Worm (Caenorhabditis elegans) whole organism, L1 larva: ENCODE results near the gene srt-36.
A peak's percentile ranks its signal among the peaks of the same experiment; 100 is the strongest.
"Not testable (repeated sequence)": the region's sequence is repeated elsewhere in the genome, so short reads cannot be mapped to it uniquely, and the experiment has no call there.

Experiments
- F16B12.6 ChIP-seq: fragments of 150-350 bp; optimal IDR thresholded peaks from 2 replicates; lab custom pipeline; 2014; ENCODE audit warnings: missing biosample characterization, missing genetic modification characterization
- aha-1 ChIP-seq: fragments of 150-350 bp; optimal IDR thresholded peaks from 2 replicates; lab custom pipeline; 2014; ENCODE audit warnings: missing biosample characterization, missing genetic modification characterization
- alr-1 ChIP-seq: fragments of 200-800 bp; sonication (Bioruptor generic); optimal IDR thresholded peaks from 2 replicates; lab custom pipeline; 2018; ENCODE audit warnings: borderline replicate concordance, mild to moderate bottlenecking, missing genetic modification characterization, missing compliant biosample characterization
- ceh-8 ChIP-seq: fragments of 200-800 bp; sonication (Bioruptor generic); optimal IDR thresholded peaks from 2 replicates; lab custom pipeline; 2018; ENCODE audit warnings: mild to moderate bottlenecking, missing genetic modification characterization, moderate library complexity, missing compliant biosample characterization
- ceh-88 ChIP-seq: fragments of 200-800 bp; sonication (Bioruptor generic); IDR thresholded peaks from 2 replicates; pipeline ENCODE4 v1.3.6; 2022; ENCODE audit warnings: missing genetic modification characterization, missing compliant biosample characterization
- dsc-1 ChIP-seq: sonication (generic microtip); optimal IDR thresholded peaks from 2 replicates; lab custom pipeline; 2016; ENCODE audit warnings: mild to moderate bottlenecking, missing genetic modification characterization, missing compliant biosample characterization
- efl-1 ChIP-seq, 4 experiments: fragments of 150-350 bp; optimal IDR thresholded peaks in 3 of 4; peaks in 1 of 4; 1 replicate in 1 of 4; 2 replicates in 3 of 4; lab custom pipeline; 2014; ENCODE audit warnings: missing biosample characterization in 2 of 4, missing genetic modification characterization in 2 of 4, missing genetic modification reagents in 2 of 4
- efl-3 ChIP-seq: fragments of 200-800 bp; sonication (Bioruptor generic); optimal IDR thresholded peaks from 2 replicates; lab custom pipeline; 2018; ENCODE audit warnings: mild to moderate bottlenecking, missing genetic modification characterization, missing compliant biosample characterization
- egl-27 ChIP-seq, 2 experiments: fragments of 150-350 bp in 1 of 2; sonication (generic microtip); optimal IDR thresholded peaks; 3 replicates each; lab custom pipeline; 2017 to 2018; ENCODE audit warnings: missing biosample characterization in 2 of 2, missing genetic modification characterization in 2 of 2, missing genetic modification reagents in 2 of 2
- fkh-10 ChIP-seq: sonication (generic microtip); optimal IDR thresholded peaks from 2 replicates; lab custom pipeline; 2017; ENCODE audit warnings: missing biosample characterization, missing genetic modification reagents, missing genetic modification characterization
- hlh-17 ChIP-seq: fragments of 200-800 bp; sonication (Bioruptor generic); optimal IDR thresholded peaks from 2 replicates; lab custom pipeline; 2018; ENCODE audit warnings: missing genetic modification characterization, mild to moderate bottlenecking, missing compliant biosample characterization, moderate library complexity, borderline replicate concordance
- hlh-4 ChIP-seq: sonication (generic microtip); optimal IDR thresholded peaks from 2 replicates; lab custom pipeline; 2016; ENCODE audit warnings: mild to moderate bottlenecking, missing genetic modification characterization, missing compliant biosample characterization
- hpl-2 ChIP-seq: fragments of 150-350 bp; optimal IDR thresholded peaks from 2 replicates; lab custom pipeline; 2014; ENCODE audit warnings: missing biosample characterization, missing genetic modification reagents, missing genetic modification characterization
- lin-14 ChIP-seq: fragments of 200-800 bp; sonication (Bioruptor generic); optimal IDR thresholded peaks from 2 replicates; lab custom pipeline; 2018; ENCODE audit warnings: mild to moderate bottlenecking, missing genetic modification characterization, moderate library complexity, missing compliant biosample characterization
- lin-15B ChIP-seq: fragments of 150-350 bp; sonication (generic microtip); optimal IDR thresholded peaks from 3 replicates; lab custom pipeline; 2014; ENCODE audit warnings: missing biosample characterization, missing genetic modification characterization
- mab-9 ChIP-seq: fragments of 200-800 bp; sonication (Bioruptor generic); IDR thresholded peaks from 2 replicates; pipeline ENCODE4 v1.3.6; 2022; ENCODE audit warnings: missing genetic modification reagents, missing genetic modification characterization, missing compliant biosample characterization
- mdl-1 ChIP-seq, 2 experiments: fragments of 150-350 bp; optimal IDR thresholded peaks; 2 replicates each; lab custom pipeline; 2014 to 2017; ENCODE audit warnings: missing biosample characterization in 2 of 2, missing genetic modification characterization in 2 of 2, inconsistent platforms in 1 of 2
- nhr-20 ChIP-seq: sonication (generic microtip); optimal IDR thresholded peaks from 2 replicates; lab custom pipeline; 2016; ENCODE audit warnings: mild to moderate bottlenecking, missing genetic modification characterization, missing compliant biosample characterization
- nhr-28 ChIP-seq: fragments of 150-350 bp; optimal IDR thresholded peaks from 2 replicates; lab custom pipeline; 2014; ENCODE audit warnings: missing biosample characterization, missing genetic modification characterization
- nhr-71 ChIP-seq: sonication (generic microtip); optimal IDR thresholded peaks from 2 replicates; lab custom pipeline; 2016; ENCODE audit warnings: mild to moderate bottlenecking, missing genetic modification characterization, moderate library complexity, missing compliant biosample characterization
- nhr-85 ChIP-seq: sonication (generic microtip); peaks from one replicate; lab custom pipeline; 2016; ENCODE audit warnings: missing genetic modification characterization, inconsistent platforms, missing compliant biosample characterization
- pag-3 ChIP-seq: sonication (generic microtip); optimal IDR thresholded peaks from 2 replicates; lab custom pipeline; 2017; ENCODE audit warnings: missing genetic modification characterization, mild to moderate bottlenecking, missing compliant biosample characterization, antibody characterized with exemption, borderline replicate concordance; ENCODE audit not compliant: insufficient read depth
- pqm-1 ChIP-seq: sonication (generic microtip); optimal IDR thresholded peaks from 3 replicates; lab custom pipeline; 2017; ENCODE audit warnings: missing biosample characterization, missing genetic modification characterization
- rnt-1 ChIP-seq: sonication (generic microtip); optimal IDR thresholded peaks from 2 replicates; lab custom pipeline; 2016; ENCODE audit warnings: mild to moderate bottlenecking, missing genetic modification characterization, moderate library complexity, missing compliant biosample characterization
- skn-1 ChIP-seq: fragments of 150-350 bp; optimal IDR thresholded peaks from 2 replicates; lab custom pipeline; 2014; ENCODE audit warnings: missing biosample characterization, missing genetic modification characterization
- snpc-4 ChIP-seq: fragments of 150-350 bp; optimal IDR thresholded peaks from 2 replicates; lab custom pipeline; 2014; ENCODE audit warnings: missing biosample characterization, missing genetic modification characterization
- snu-23 ChIP-seq: sonication (generic microtip); optimal IDR thresholded peaks from 2 replicates; lab custom pipeline; 2016; ENCODE audit warnings: missing genetic modification characterization, missing compliant biosample characterization
- sox-4 ChIP-seq: sonication (generic microtip); optimal IDR thresholded peaks from 2 replicates; lab custom pipeline; 2016; ENCODE audit warnings: missing genetic modification characterization, missing compliant biosample characterization
- swsn-7 ChIP-seq: sonication (generic microtip); optimal IDR thresholded peaks from 2 replicates; lab custom pipeline; 2016; ENCODE audit warnings: missing genetic modification characterization, missing compliant biosample characterization
- unc-30 ChIP-seq: sonication (generic microtip); optimal IDR thresholded peaks from 2 replicates; lab custom pipeline; 2017; ENCODE audit warnings: missing biosample characterization, missing genetic modification characterization
- unc-98 ChIP-seq: fragments of 200-800 bp; sonication (Bioruptor generic); IDR thresholded peaks from 2 replicates; pipeline ENCODE4 v1.3.6; 2022; ENCODE audit warnings: missing genetic modification characterization, missing compliant biosample characterization
- ztf-11 ChIP-seq, 2 experiments: sonication (generic microtip); optimal IDR thresholded peaks; 2 replicates each; lab custom pipeline; 2016 to 2017; ENCODE audit warnings: missing genetic modification characterization in 2 of 2, missing biosample characterization in 1 of 2, missing compliant biosample characterization in 1 of 2
- ztf-4 ChIP-seq: fragments of 150-350 bp; optimal IDR thresholded peaks from 2 replicates; lab custom pipeline; 2014; ENCODE audit warnings: missing biosample characterization, missing genetic modification characterization

Gene srt-36

ce11 chrV:4273372-4273771 is 5.3 kb upstream of the srt-36 start:
- TF ChIP-seq egl-27 (tag; optimal IDR thresholded peaks at IDR 0.05; lab: Kevin White, UChicago) (no peak), snu-23 (no peak), mdl-1 (tag; optimal IDR thresholded peaks at IDR 0.05; lab: Kevin White, UChicago) (no peak), lin-14 (GFP tag; lab: Kevin White, UChicago) (no peak), hlh-17 (GFP tag; lab: Kevin White, UChicago) (no peak), sox-4 (tag; lab: Kevin White, UChicago) (no peak), nhr-71 (tag; lab: Kevin White, UChicago) (no peak), ztf-11 (tag; optimal IDR thresholded peaks at IDR 0.05; lab: Kevin White, UChicago) (no peak), ceh-88 (no peak), pqm-1 (tag; lab: Kevin White, UChicago) (no peak)

DNA sequence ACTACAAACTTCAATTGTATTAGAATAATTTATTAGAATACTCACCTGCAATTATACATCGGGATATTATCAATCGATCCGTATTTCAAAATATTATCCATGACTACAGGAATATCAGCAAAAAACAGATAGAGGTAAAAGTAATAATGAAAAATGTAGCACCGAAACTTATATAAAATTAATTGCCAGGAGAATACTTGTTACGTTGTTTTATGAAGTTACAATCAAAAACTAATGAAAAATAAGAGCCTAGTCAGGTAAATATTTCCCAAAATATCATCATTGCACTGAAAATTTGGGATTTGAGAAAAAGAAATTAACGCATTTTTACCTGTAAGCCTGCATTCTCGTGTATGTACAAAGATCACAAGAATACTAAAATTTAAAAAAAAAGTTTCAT is 3.1 kb upstream of the srt-36 start, which contains the start of gene srt-38:
Gene srt-38 (minus strand): TSS at position 101 of the 400 bp plus-strand sequence.
- TF ChIP-seq F16B12.6, pag-3, rnt-1 (tag; lab: Kevin White, UChicago): not testable (repeated sequence)

DNA sequence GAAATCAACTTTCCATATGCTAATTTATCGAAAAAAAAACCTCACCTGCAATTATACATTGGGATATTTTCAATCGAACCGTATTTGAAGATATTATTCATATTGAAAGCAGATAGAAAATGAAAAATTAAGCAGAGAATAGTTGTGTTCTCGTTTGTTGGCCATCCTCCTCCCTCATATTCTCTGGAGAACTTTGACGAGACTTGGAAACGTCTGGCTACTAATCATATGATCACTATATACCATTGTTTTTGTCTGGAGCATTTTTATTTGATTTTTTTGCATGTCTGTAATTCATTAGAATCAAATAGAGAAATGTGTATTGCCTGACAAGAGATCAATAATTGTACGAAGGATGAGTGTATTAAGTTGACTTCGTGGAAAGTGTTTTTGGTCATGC is 3.6 kb downstream of the srt-36 start, which contains the start of gene srt-35:
Gene srt-35 (minus strand): TSS at position 101 of the 400 bp plus-strand sequence.
- TF ChIP-seq swsn-7 (no peak), dsc-1 (tag; lab: Kevin White, UChicago) (no peak), unc-98 (no peak), nhr-85 (tag; lab: Kevin White, UChicago) (no peak), hlh-4 (tag; lab: Kevin White, UChicago) (no peak)

DNA sequence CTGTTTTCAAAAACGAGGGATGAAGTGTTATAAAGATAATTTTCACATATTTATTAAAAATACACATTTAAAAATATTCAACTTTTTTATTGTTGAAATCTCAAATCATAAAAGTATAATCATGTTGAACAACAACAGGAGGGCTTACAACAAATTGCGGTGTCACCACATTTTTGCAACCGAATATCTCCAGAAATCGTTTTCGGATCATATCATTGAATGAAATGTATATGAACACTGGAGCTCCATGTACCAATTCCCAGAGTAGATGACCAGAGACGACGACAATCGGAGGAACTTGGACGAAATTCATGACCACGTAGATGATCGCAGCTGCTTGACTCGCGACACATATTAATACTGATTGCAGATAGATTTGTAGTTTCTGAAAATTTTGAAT is 6.7 kb downstream of the srt-36 start:
- no peak for TF ChIP-seq efl-1 (optimal IDR thresholded peaks at IDR 0.05; lab: Kevin White, UChicago)
- peak in 1 of 2 experiments; percentile 64 for TF ChIP-seq efl-1 (GFP tag; optimal IDR thresholded peaks at IDR 0.05 in 1 of 2; lab: Kevin White, UChicago)
- TF ChIP-seq aha-1 (tag; lab: Kevin White, UChicago) = no peak

DNA sequence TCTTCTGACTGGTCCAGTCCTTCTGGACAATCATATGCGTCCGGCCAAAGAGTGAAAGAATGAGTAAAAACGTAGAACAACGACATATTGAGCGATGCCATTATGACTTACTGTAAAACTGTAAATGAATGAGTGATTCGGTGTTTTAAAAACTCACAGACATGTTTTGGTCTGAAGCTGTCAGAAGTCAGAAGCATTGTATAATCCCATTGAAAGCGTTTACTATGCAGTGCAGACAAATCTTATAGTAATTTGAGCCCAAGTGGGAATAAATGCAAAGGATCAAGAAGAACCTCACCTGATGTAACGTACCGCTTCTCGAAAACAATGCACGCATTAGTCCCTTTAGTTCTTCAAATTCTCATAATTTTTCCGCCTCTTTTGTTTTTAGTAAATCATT is 8.0 kb downstream of the srt-36 start, which contains the start of gene srt-3:
Gene srt-3 (minus strand): TSS at position 101 of the 400 bp plus-strand sequence.
- TF ChIP-seq snpc-4 (no peak), hpl-2 (GFP tag; lab: Kevin White, UChicago) (no peak), nhr-28 (tag; lab: Kevin White, UChicago) (no peak), fkh-10 (GFP tag; lab: Kevin White, UChicago) (no peak), efl-3 (GFP tag; lab: Kevin White, UChicago) (no peak), lin-15B (no peak), unc-98 (no peak), pqm-1 (tag; lab: Kevin White, UChicago) (no peak), mab-9 (GFP tag; lab: Robert Waterston, UW) (no peak)

- TF ChIP-seq unc-98 (no peak), unc-30 (tag; lab: Kevin White, UChicago) (no peak), ztf-4 (tag; lab: Kevin White, UChicago) (no peak), pqm-1 (tag; lab: Kevin White, UChicago) (no peak), nhr-20 (tag; lab: Kevin White, UChicago) (no peak), alr-1 (no peak), ceh-8 (GFP tag; lab: Kevin White, UChicago) (no peak), skn-1 (tag; lab: Kevin White, UChicago) (no peak)
- TF ChIP-seq, all 84 proteins: peak for 0
Observed at ce11 chrV:4256474-4256873, 11.6 kb downstream of the srt-36 start, which contains the start of gene srt-14. srt-14 (minus strand) TSS chrV:4256574.
